Fruit fly (Drosophila melanogaster): ENCODE measurements around the gene ND-PDSW.

DNA sequence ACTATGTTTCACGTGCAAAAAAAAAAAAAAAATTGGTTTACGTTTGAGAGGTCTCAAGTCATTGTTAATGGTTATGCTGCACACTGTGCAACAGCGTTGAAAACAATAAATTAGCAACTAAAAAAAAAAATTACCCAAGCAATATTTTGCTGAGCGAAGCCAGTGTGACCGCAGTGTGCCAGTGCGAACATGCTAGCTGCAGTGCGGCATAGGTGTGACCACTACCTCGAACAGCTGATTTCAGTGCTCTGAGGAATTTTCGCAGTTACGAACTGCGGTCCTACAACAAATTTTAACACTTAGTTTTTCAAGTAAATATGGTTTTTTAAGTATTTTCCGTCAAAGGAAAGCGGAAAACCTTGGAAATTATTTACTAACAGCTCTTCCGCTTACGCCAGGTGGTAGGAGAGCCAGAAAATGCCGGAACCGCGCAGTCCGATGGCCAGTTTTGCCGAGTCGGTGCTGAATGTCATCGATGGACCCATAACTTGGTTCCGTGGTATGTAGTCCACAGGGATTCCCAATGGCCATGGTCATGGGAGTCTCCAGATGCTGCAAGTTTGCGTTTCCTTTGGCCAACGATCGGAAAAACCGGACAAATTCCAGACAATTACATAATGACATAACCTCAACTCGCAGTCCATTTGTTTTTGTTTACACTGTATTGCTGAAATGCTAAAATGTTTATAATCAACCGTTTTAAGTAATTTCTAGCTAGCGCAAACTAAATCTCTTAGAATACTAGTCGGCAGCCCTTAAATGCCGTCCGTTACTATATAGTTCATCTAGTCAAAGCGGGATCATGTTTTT lies at the start of gene ND-PDSW, which contains the start of gene msl-2:
- TF ChIP-seq tj (GFP tag; optimal IDR thresholded peaks at IDR 0.05) (peak; percentile 27), Crg-1 (GFP tag; optimal IDR thresholded peaks at IDR 0.05) (no peak), CG7045 (GFP tag; optimal IDR thresholded peaks at IDR 0.05) (no peak), kay (GFP tag; ENCODE audit: borderline replicate concordance) (no peak)
